Fruit fly (Drosophila melanogaster): Measurements from ENCODE around the gene CG6230.

- TF ChIP-seq dsx (GFP tag; optimal IDR thresholded peaks at IDR 0.05; ENCODE audit: poor library complexity, severe bottlenecking) (no peak), CG16779 (tag; optimal IDR thresholded peaks at IDR 0.05) (no peak), Gug (GFP tag; IDR thresholded peaks at IDR 0.05) (no peak), CG7368 (GFP tag; optimal IDR thresholded peaks at IDR 0.05) (no peak), achi (GFP tag; optimal IDR thresholded peaks at IDR 0.05) (no peak)
These were observed 28.9 kb upstream of the CG6230 start, which contains the start of gene Gyc32E for dm6 chr2L:11148969-11149368.

Measured in whole organism, prepupa.